Worm (Caenorhabditis elegans) whole organism, young adult: ENCODE measurements around the gene ccz-1.
A peak's percentile ranks its signal among the peaks of the same experiment; 100 is the strongest.

ENCODE experiments used
- B0019.2 ChIP-seq: fragments of 200-800 bp; sonication (Bioruptor generic); conservative IDR thresholded peaks from 2 replicates; pipeline ENCODE4 v1.3.6; 2022; ENCODE audit warnings: missing genetic modification reagents, missing genetic modification characterization, missing compliant biosample characterization
- B0261.1 ChIP-seq: sonication (generic microtip); optimal IDR thresholded peaks from 2 replicates; lab custom pipeline; 2016; ENCODE audit warnings: mild to moderate bottlenecking, missing genetic modification characterization, moderate library complexity, missing compliant biosample characterization
- B0336.3 ChIP-seq: fragments of 200-800 bp; sonication (Bioruptor generic); IDR thresholded peaks from 2 replicates; pipeline ENCODE4 v1.3.6; 2022; ENCODE audit warnings: missing genetic modification characterization, missing compliant biosample characterization
- D2030.7 ChIP-seq: fragments of 200-800 bp; sonication (Bioruptor generic); IDR thresholded peaks from 2 replicates; pipeline ENCODE4 v1.3.6; 2022; ENCODE audit warnings: missing genetic modification reagents, missing genetic modification characterization, missing compliant biosample characterization
- F10E7.11 ChIP-seq: sonication (generic microtip); optimal IDR thresholded peaks from 2 replicates; lab custom pipeline; 2017; ENCODE audit warnings: mild to moderate bottlenecking, missing genetic modification characterization, moderate library complexity, missing compliant biosample characterization
- F22D6.2 ChIP-seq: sonication (generic microtip); optimal IDR thresholded peaks from 2 replicates; lab custom pipeline; 2016; ENCODE audit warnings: mild to moderate bottlenecking, missing genetic modification characterization, missing compliant biosample characterization
- F49E8.2 ChIP-seq: sonication (generic microtip); optimal IDR thresholded peaks from 3 replicates; lab custom pipeline; 2017; ENCODE audit warnings: missing genetic modification characterization, mild to moderate bottlenecking, missing compliant biosample characterization, antibody characterized with exemption, moderate library complexity; ENCODE audit not compliant: insufficient read depth
- F57C9.4 ChIP-seq: sonication (generic microtip); optimal IDR thresholded peaks from 2 replicates; lab custom pipeline; 2017; ENCODE audit warnings: mild to moderate bottlenecking, missing genetic modification characterization, missing compliant biosample characterization
- Y53G8AR.9 ChIP-seq: fragments of 200-800 bp; sonication (Bioruptor generic); conservative IDR thresholded peaks from 2 replicates; pipeline ENCODE4 v1.3.6; 2022; ENCODE audit warnings: missing genetic modification reagents, missing genetic modification characterization, missing compliant biosample characterization
- Y67H2A.10 ChIP-seq: fragments of 200-800 bp; sonication (Bioruptor generic); conservative IDR thresholded peaks from 2 replicates; pipeline ENCODE4 v1.3.6; 2022; ENCODE audit warnings: missing genetic modification reagents, missing genetic modification characterization, missing compliant biosample characterization
- Y79H2A.3 ChIP-seq: fragments of 200-800 bp; sonication (Bioruptor generic); conservative IDR thresholded peaks from 2 replicates; pipeline ENCODE4 v1.3.6; 2022; ENCODE audit warnings: missing genetic modification reagents, missing genetic modification characterization, missing compliant biosample characterization
- ama-1 ChIP-seq, 3 experiments: fragments of 150-350 bp in 1 of 3; sonication (generic microtip) in 2 of 3; optimal IDR thresholded peaks; 2 replicates each; lab custom pipeline; 2014 to 2018; ENCODE audit warnings: missing biosample characterization in 2 of 3, missing genetic modification characterization in 2 of 3, missing genetic modification reagents in 2 of 3
- athp-1 ChIP-seq: sonication (generic microtip); optimal IDR thresholded peaks from 2 replicates; lab custom pipeline; 2017; ENCODE audit warnings: mild to moderate bottlenecking, missing genetic modification characterization, missing compliant biosample characterization
- attf-3 ChIP-seq: fragments of 200-800 bp; sonication (Bioruptor generic); conservative IDR thresholded peaks from 2 replicates; pipeline ENCODE4 v1.3.6; 2022; ENCODE audit warnings: missing genetic modification reagents, missing genetic modification characterization, missing compliant biosample characterization
- bed-2 ChIP-seq: fragments of 200-800 bp; sonication (Bioruptor generic); IDR thresholded peaks from 2 replicates; pipeline ENCODE4 v1.3.6; 2022; ENCODE audit warnings: missing genetic modification reagents, missing genetic modification characterization, missing compliant biosample characterization
- cebp-1 ChIP-seq, 2 experiments: fragments of 200-800 bp in 1 of 2; sonication (Bioruptor generic) in 1 of 2; sonication (generic microtip) in 1 of 2; IDR thresholded peaks in 1 of 2; optimal IDR thresholded peaks in 1 of 2; 2 replicates each; pipeline versions ENCODE4 v1.3.6 to Lab custom; 2017 to 2022; ENCODE audit warnings: missing compliant biosample characterization in 2 of 2, missing genetic modification characterization in 2 of 2, mild to moderate bottlenecking in 1 of 2, missing genetic modification reagents in 1 of 2, moderate library complexity in 1 of 2
- dox-1 ChIP-seq: fragments of 200-800 bp; sonication (Bioruptor generic); IDR thresholded peaks from 2 replicates; pipeline ENCODE4 v1.3.6; 2022; ENCODE audit warnings: missing genetic modification reagents, missing genetic modification characterization, missing compliant biosample characterization
- dpl-1 ChIP-seq: fragments of 150-350 bp; optimal IDR thresholded peaks from 2 replicates; lab custom pipeline; 2014; ENCODE audit warnings: missing biosample characterization, missing genetic modification reagents, missing genetic modification characterization
- egl-44 ChIP-seq: fragments of 200-800 bp; sonication (Bioruptor generic); IDR thresholded peaks from 2 replicates; pipeline ENCODE4 v1.3.6; 2022; ENCODE audit warnings: missing genetic modification reagents, missing genetic modification characterization, missing compliant biosample characterization
- egrh-3 ChIP-seq: fragments of 200-800 bp; sonication (Bioruptor generic); IDR thresholded peaks from 2 replicates; pipeline ENCODE4 v1.3.6; 2022; ENCODE audit warnings: missing genetic modification reagents, missing genetic modification characterization, missing compliant biosample characterization
- ekl-4 ChIP-seq: fragments of 200-800 bp; sonication (Bioruptor generic); IDR thresholded peaks from 2 replicates; pipeline ENCODE4 v1.3.6; 2022; ENCODE audit warnings: missing genetic modification reagents, missing genetic modification characterization, missing compliant biosample characterization
- ets-4 ChIP-seq: fragments of 200-800 bp; sonication (Bioruptor generic); optimal IDR thresholded peaks from 2 replicates; lab custom pipeline; 2018; ENCODE audit warnings: mild to moderate bottlenecking, missing genetic modification characterization, missing compliant biosample characterization
- fkh-3 ChIP-seq: sonication (generic microtip); optimal IDR thresholded peaks from 2 replicates; lab custom pipeline; 2016; ENCODE audit warnings: mild to moderate bottlenecking, missing genetic modification characterization, missing compliant biosample characterization
- him-1 ChIP-seq: sonication (generic microtip); optimal IDR thresholded peaks from 2 replicates; lab custom pipeline; 2016; ENCODE audit warnings: missing genotype, missing genetic modification reagents, missing genetic modification characterization, missing compliant biosample characterization
- hlh-12 ChIP-seq: sonication (generic microtip); optimal IDR thresholded peaks from 2 replicates; lab custom pipeline; 2016; ENCODE audit warnings: missing genetic modification characterization, missing compliant biosample characterization
- lag-1 ChIP-seq: fragments of 200-800 bp; sonication (Bioruptor generic); IDR thresholded peaks from 2 replicates; pipeline ENCODE4 v1.3.6; 2022; ENCODE audit warnings: missing genetic modification reagents, missing genetic modification characterization, missing compliant biosample characterization
- let-607 ChIP-seq, 2 experiments: fragments of 200-800 bp in 1 of 2; sonication (Bioruptor generic) in 1 of 2; sonication (generic microtip) in 1 of 2; optimal IDR thresholded peaks; 2 replicates each; lab custom pipeline; 2016 to 2018; ENCODE audit warnings: mild to moderate bottlenecking in 2 of 2, missing compliant biosample characterization in 2 of 2, missing genetic modification characterization in 2 of 2, moderate library complexity in 2 of 2, missing genotype in 1 of 2
- lin-35 ChIP-seq, 3 experiments: fragments of 150-350 bp in 2 of 3; sonication (generic microtip) in 1 of 3; optimal IDR thresholded peaks; 2 replicates each; lab custom pipeline; 2014 to 2018; ENCODE audit warnings: missing biosample characterization in 3 of 3, missing genetic modification characterization in 3 of 3, missing genetic modification reagents in 3 of 3
- lsl-1 ChIP-seq: fragments of 200-800 bp; sonication (Bioruptor generic); optimal IDR thresholded peaks from 2 replicates; lab custom pipeline; 2018; ENCODE audit warnings: mild to moderate bottlenecking, missing genetic modification characterization, moderate library complexity, missing compliant biosample characterization
- madf-6 ChIP-seq: fragments of 200-800 bp; sonication (Bioruptor generic); IDR thresholded peaks from 2 replicates; pipeline ENCODE4 v1.3.6; 2022; ENCODE audit warnings: missing genetic modification reagents, missing genetic modification characterization, missing compliant biosample characterization
- mcd-1 ChIP-seq: fragments of 200-800 bp; sonication (Bioruptor generic); IDR thresholded peaks from 2 replicates; pipeline ENCODE4 v1.3.6; 2022; ENCODE audit warnings: missing genetic modification reagents, missing genetic modification characterization, missing compliant biosample characterization
- mel-28 ChIP-seq: sonication (generic microtip); optimal IDR thresholded peaks from 2 replicates; lab custom pipeline; 2016; ENCODE audit warnings: borderline replicate concordance, mild to moderate bottlenecking, missing genetic modification characterization, missing compliant biosample characterization
- nfya-1 ChIP-seq: sonication (generic microtip); optimal IDR thresholded peaks from 2 replicates; lab custom pipeline; 2017; ENCODE audit warnings: antibody characterized with exemption, missing compliant biosample characterization, missing genetic modification characterization, borderline replicate concordance; ENCODE audit not compliant: insufficient read depth
- nfyb-1 ChIP-seq: fragments of 200-800 bp; sonication (Bioruptor generic); IDR thresholded peaks from 2 replicates; pipeline ENCODE4 v1.3.6; 2022; ENCODE audit warnings: missing genetic modification reagents, missing genetic modification characterization, missing compliant biosample characterization
- nhr-179 ChIP-seq: sonication (generic microtip); optimal IDR thresholded peaks from 2 replicates; lab custom pipeline; 2016; ENCODE audit warnings: mild to moderate bottlenecking, missing genetic modification characterization, missing compliant biosample characterization
- nhr-90 ChIP-seq: sonication (generic microtip); optimal IDR thresholded peaks from 2 replicates; lab custom pipeline; 2016; ENCODE audit warnings: missing genotype, mild to moderate bottlenecking, missing genetic modification characterization, missing compliant biosample characterization
- sea-2 ChIP-seq: fragments of 200-800 bp; sonication (Bioruptor generic); IDR thresholded peaks from 2 replicates; pipeline ENCODE4 v1.3.6; 2022; ENCODE audit warnings: missing genetic modification characterization, missing compliant biosample characterization
- snpc-1.3 ChIP-seq: sonication (generic microtip); optimal IDR thresholded peaks from 2 replicates; lab custom pipeline; 2017; ENCODE audit warnings: missing genetic modification characterization, mild to moderate bottlenecking, missing compliant biosample characterization, antibody characterized with exemption, moderate library complexity, missing genotype, missing genetic modification reagents; ENCODE audit not compliant: insufficient read depth
- snpc-4 ChIP-seq, 5 experiments: fragments of 150-350 bp in 1 of 5; sonication (generic microtip) in 4 of 5; optimal IDR thresholded peaks; 2 replicates each; lab custom pipeline; 2014 to 2018; ENCODE audit warnings: missing genetic modification characterization in 5 of 5, missing biosample characterization in 3 of 5, antibody characterized with exemption in 2 of 5, mild to moderate bottlenecking in 2 of 5, missing compliant biosample characterization in 2 of 5, missing genotype in 2 of 5, moderate library complexity in 2 of 5, missing genetic modification reagents in 1 of 5
- tbx-9 ChIP-seq: sonication (generic microtip); optimal IDR thresholded peaks from 2 replicates; lab custom pipeline; 2016; ENCODE audit warnings: borderline replicate concordance, missing genetic modification characterization, inconsistent platforms, missing compliant biosample characterization
- zim-3 ChIP-seq: sonication (generic microtip); optimal IDR thresholded peaks from 2 replicates; lab custom pipeline; 2017; ENCODE audit warnings: mild to moderate bottlenecking, missing genetic modification characterization, moderate library complexity, missing compliant biosample characterization
- ztf-18 ChIP-seq: sonication (generic microtip); optimal IDR thresholded peaks from 2 replicates; lab custom pipeline; 2016; ENCODE audit warnings: missing genotype, mild to moderate bottlenecking, missing genetic modification characterization, missing compliant biosample characterization
- ztf-26 ChIP-seq: sonication (generic microtip); optimal IDR thresholded peaks from 2 replicates; lab custom pipeline; 2017; ENCODE audit warnings: missing genetic modification characterization, missing compliant biosample characterization
- ztf-3 ChIP-seq: fragments of 200-800 bp; sonication (Bioruptor generic); optimal IDR thresholded peaks from 2 replicates; lab custom pipeline; 2018; ENCODE audit warnings: mild to moderate bottlenecking, missing genetic modification characterization, missing compliant biosample characterization

The ccz-1 gene

ce11 chrV:13649730-13650349 is 28.8 kb upstream of the ccz-1 start, which contains the start of gene H37A05.4 (continued):
- TF ChIP-seq Y53G8AR.9 (peak; percentile 91), hlh-12 (tag; lab: Kevin White, UChicago) (no peak), D2030.7 (GFP tag; lab: Robert Waterston, UW) (peak; percentile 32; the same call in 1 of the 2 replicates), dpl-1 (GFP tag; lab: Kevin White, UChicago) (no peak), let-607 (tag; optimal IDR thresholded peaks at IDR 0.05; lab: Kevin White, UChicago) (peak in 1 of 2 experiments; percentile 12), bed-2 (no peak), mcd-1 (GFP tag; lab: Robert Waterston, UW) (peak; percentile 53), ama-1 (optimal IDR thresholded peaks at IDR 0.05; lab: Kevin White, UChicago) (peak; percentile 66), ama-1 (GFP tag; optimal IDR thresholded peaks at IDR 0.05; lab: Kevin White, UChicago) (peak; percentile 8 to 62), F57C9.4 (tag; lab: Kevin White, UChicago) (peak; percentile 91), athp-1 (tag; lab: Kevin White, UChicago) (peak; percentile 89), Y67H2A.10 (peak; percentile 26; the same call in 1 of the 2 replicates), madf-6 (peak; percentile 50; the same call in 1 of the 2 replicates), lin-35 (GFP tag; optimal IDR thresholded peaks at IDR 0.05; lab: Kevin White, UChicago) (peak in 1 of 3 experiments; percentile 17), tbx-9 (tag; lab: Kevin White, UChicago) (no peak), snpc-1.3 (tag; lab: Kevin White, UChicago) (no peak), fkh-3 (tag; lab: Kevin White, UChicago) (no peak), F10E7.11 (tag; lab: Kevin White, UChicago) (peak; percentile 57), zim-3 (tag; lab: Kevin White, UChicago) (peak; percentile 84), egrh-3 (no peak), F22D6.2 (tag; lab: Kevin White, UChicago) (peak; percentile 5), nhr-90 (peak; percentile 51), snpc-4 (GFP tag; optimal IDR thresholded peaks at IDR 0.05; lab: Kevin White, UChicago) (no peak), snpc-4 (tag; optimal IDR thresholded peaks at IDR 0.05; lab: Kevin White, UChicago) (peak in 2 of 4 experiments; percentile 38 to 44), lag-1 (GFP tag; lab: Robert Waterston, UW) (no peak), nfyb-1 (GFP tag; lab: Robert Waterston, UW) (peak; percentile 90), nhr-179 (no peak), B0261.1 (tag; lab: Kevin White, UChicago) (no peak), ztf-26 (tag; lab: Kevin White, UChicago) (peak; percentile 68), dox-1 (GFP tag; lab: Robert Waterston, UW) (peak; percentile 63), mel-28 (tag; lab: Kevin White, UChicago) (no peak), F49E8.2 (tag; lab: Kevin White, UChicago) (no peak), ets-4 (no peak), egl-44 (GFP tag; lab: Robert Waterston, UW) (peak; percentile 56; the same call in 1 of the 2 replicates), nfya-1 (tag; lab: Kevin White, UChicago) (no peak), lsl-1 (peak; percentile 14), Y79H2A.3 (GFP tag; lab: Robert Waterston, UW) (0 out of 2 replicates have a peak, but pooled peaks have one; percentile 14), him-1 (tag; lab: Kevin White, UChicago) (peak; percentile 58), cebp-1 (GFP tag; IDR thresholded peaks at IDR 0.05; lab: Robert Waterston, UW) (no peak), cebp-1 (tag; optimal IDR thresholded peaks at IDR 0.05; lab: Kevin White, UChicago) (peak; percentile 81), attf-3 (GFP tag; lab: Robert Waterston, UW) (no peak), ztf-18 (peak; percentile 13), ekl-4 (GFP tag; lab: Robert Waterston, UW) (peak; percentile 76), sea-2 (GFP tag; lab: Robert Waterston, UW) (peak; percentile 15; the same call in 1 of the 2 replicates), B0019.2 (no peak), ztf-3 (GFP tag; lab: Kevin White, UChicago) (no peak), B0336.3 (peak; percentile 92)
